Worm (Caenorhabditis elegans): ENCODE measurements around the gene B0244.9.

- TF ChIP-seq saeg-2 (GFP tag; IDR thresholded peaks at IDR 0.05) (no peak), aly-2 (tag; optimal IDR thresholded peaks at IDR 0.05) (no peak), mxl-3 (GFP tag; optimal IDR thresholded peaks at IDR 0.05) (no peak), nhr-77 (tag; optimal IDR thresholded peaks at IDR 0.05) (no peak), snpc-1.2 (GFP tag; IDR thresholded peaks at IDR 0.05) (no peak), nhr-102 (tag; optimal IDR thresholded peaks at IDR 0.05) (no peak)
Observed at ce11 chrIII:5719105-5719831, 11.6 kb downstream of the B0244.9 start.

All from whole organism, L4 larva.